Fruit fly (Drosophila melanogaster) whole organism, embryonic: ENCODE results near the gene CG14568.

Experiments
- ATbp ChIP-seq: fragments of 200-800 bp; sonication (Bioruptor generic); optimal IDR thresholded peaks from 2 replicates; lab custom pipeline; 2017; ENCODE audit warnings: missing biosample characterization, mild to moderate bottlenecking, missing genetic modification characterization, missing genetic modification reagents
- Abd-B ChIP-seq: fragments of 200-800 bp; sonication (Bioruptor generic); optimal IDR thresholded peaks from 2 replicates; lab custom pipeline; 2018; ENCODE audit warnings: missing biosample characterization, mild to moderate bottlenecking, missing genetic modification characterization, moderate library complexity
- Ada2b ChIP-seq: fragments of 200-800 bp; sonication (Bioruptor generic); IDR thresholded peaks from 2 replicates; pipeline ENCODE4 v1.3.6; 2022; ENCODE audit warnings: missing biosample characterization, missing genetic modification characterization
- B-H1 ChIP-seq: fragments of 200-800 bp; sonication (Bioruptor generic); IDR thresholded peaks from 3 replicates; pipeline ENCODE4 v1.3.6; 2022; ENCODE audit warnings: missing biosample characterization, missing genetic modification characterization
- CG10979 ChIP-seq: fragments of 200-800 bp; sonication (Bioruptor generic); optimal IDR thresholded peaks from 2 replicates; lab custom pipeline; 2018; ENCODE audit warnings: missing biosample characterization, mild to moderate bottlenecking, missing genetic modification characterization, moderate library complexity
- CG15073 ChIP-seq: fragments of 200-800 bp; sonication (Bioruptor generic); optimal IDR thresholded peaks from 2 replicates; lab custom pipeline; 2016; ENCODE audit warnings: missing biosample characterization, missing genetic modification characterization
- CG15514 ChIP-seq: fragments of 200-800 bp; sonication (Bioruptor generic); optimal IDR thresholded peaks from 3 replicates; lab custom pipeline; 2017; ENCODE audit warnings: missing biosample characterization, missing genetic modification characterization, mild to moderate bottlenecking, moderate library complexity, missing genetic modification reagents
- CG16813 ChIP-seq: fragments of 200-800 bp; sonication (Bioruptor generic); IDR thresholded peaks from 3 replicates; pipeline ENCODE4 v1.3.6; 2022; ENCODE audit warnings: missing biosample characterization, missing genetic modification characterization; ENCODE audit not compliant: partially characterized antibody
- CG17829 ChIP-seq: fragments of 200-800 bp; optimal IDR thresholded peaks from 2 replicates; lab custom pipeline; 2019; ENCODE audit warnings: missing biosample characterization, mild to moderate bottlenecking, missing genetic modification characterization, moderate library complexity
- CG2678 ChIP-seq: fragments of 200-800 bp; sonication (Bioruptor generic); optimal IDR thresholded peaks from 3 replicates; lab custom pipeline; 2019; ENCODE audit warnings: missing biosample characterization, mild to moderate bottlenecking, missing genetic modification characterization, moderate library complexity
- CG31224 ChIP-seq: fragments of 200-800 bp; sonication (Bioruptor generic); IDR thresholded peaks from 2 replicates; pipeline ENCODE4 v1.3.6; 2022; ENCODE audit warnings: missing biosample characterization, missing genetic modification characterization
- CG31365 ChIP-seq: fragments of 200-800 bp; sonication (Bioruptor generic); optimal IDR thresholded peaks from 2 replicates; lab custom pipeline; 2018; ENCODE audit warnings: missing biosample characterization, mild to moderate bottlenecking, missing genetic modification characterization
- CG4707 ChIP-seq: fragments of 200-800 bp; sonication (Bioruptor generic); optimal IDR thresholded peaks from 2 replicates; lab custom pipeline; 2018; ENCODE audit warnings: missing biosample characterization, mild to moderate bottlenecking, missing genetic modification characterization, moderate library complexity
- CG4820 ChIP-seq: fragments of 200-800 bp; sonication (Bioruptor generic); optimal IDR thresholded peaks from 3 replicates; lab custom pipeline; 2016; ENCODE audit warnings: missing biosample characterization, missing genetic modification characterization
- CG6254 ChIP-seq: fragments of 200-800 bp; sonication (Bioruptor generic); optimal IDR thresholded peaks from 3 replicates; lab custom pipeline; 2017; ENCODE audit warnings: mild to moderate bottlenecking, missing biosample characterization, missing genetic modification reagents, missing genetic modification characterization
- CG9932 ChIP-seq: fragments of 200-800 bp; sonication (Bioruptor generic); IDR thresholded peaks from 2 replicates; pipeline ENCODE4 v1.3.6; 2022; ENCODE audit warnings: missing biosample characterization, missing genetic modification characterization
- Dek ChIP-seq: fragments of 200-800 bp; sonication (Bioruptor generic); optimal IDR thresholded peaks from 3 replicates; lab custom pipeline; 2019; ENCODE audit warnings: missing biosample characterization, mild to moderate bottlenecking, missing genetic modification characterization, moderate library complexity
- Elba2 ChIP-seq: fragments of 200-800 bp; sonication (Bioruptor generic); optimal IDR thresholded peaks from 3 replicates; lab custom pipeline; 2016; ENCODE audit warnings: missing biosample characterization, missing genetic modification characterization
- Hand ChIP-seq: fragments of 200-800 bp; sonication (Bioruptor generic); optimal IDR thresholded peaks from 2 replicates; lab custom pipeline; 2017; ENCODE audit warnings: mild to moderate bottlenecking, missing biosample characterization, missing genetic modification reagents, missing genetic modification characterization
- HmgZ ChIP-seq: fragments of 200-800 bp; sonication (Bioruptor generic); optimal IDR thresholded peaks from 2 replicates; lab custom pipeline; 2018; ENCODE audit warnings: missing biosample characterization, mild to moderate bottlenecking, missing genetic modification characterization
- Lpt ChIP-seq: fragments of >200 bp; optimal IDR thresholded peaks from 2 replicates; lab custom pipeline; 2018; ENCODE audit warnings: missing biosample characterization, missing genetic modification characterization
- Oaz ChIP-seq: fragments of 200-800 bp; sonication (Bioruptor generic); IDR thresholded peaks from 2 replicates; pipeline ENCODE4 v1.3.6; 2022; ENCODE audit warnings: missing biosample characterization, missing genetic modification characterization
- Oli ChIP-seq: fragments of 200-800 bp; sonication (Bioruptor generic); optimal IDR thresholded peaks from 2 replicates; lab custom pipeline; 2018; ENCODE audit warnings: missing biosample characterization, mild to moderate bottlenecking, missing genetic modification characterization, moderate library complexity
- Optix ChIP-seq: fragments of 200-800 bp; sonication (Bioruptor generic); IDR thresholded peaks from 3 replicates; pipeline ENCODE4 v1.3.6; 2022; ENCODE audit warnings: missing biosample characterization, missing genetic modification characterization
- Rfx ChIP-seq: fragments of 200-800 bp; sonication (Bioruptor generic); IDR thresholded peaks from 2 replicates; pipeline ENCODE4 v1.3.6; 2022; ENCODE audit warnings: missing biosample characterization, missing genetic modification characterization
- Sox102F ChIP-seq: fragments of 200-800 bp; sonication (Bioruptor generic); optimal IDR thresholded peaks from 2 replicates; lab custom pipeline; 2018; ENCODE audit warnings: missing biosample characterization, mild to moderate bottlenecking, missing genetic modification characterization, moderate library complexity
- Xrp1 ChIP-seq: fragments of 200-800 bp; sonication (Bioruptor generic); IDR thresholded peaks from 2 replicates; pipeline ENCODE4 v1.3.6; 2022; ENCODE audit warnings: missing biosample characterization, missing genetic modification characterization
- al ChIP-seq: fragments of 200-800 bp; sonication (Bioruptor generic); IDR thresholded peaks from 2 replicates; pipeline ENCODE4 v1.3.6; 2022; ENCODE audit warnings: missing biosample characterization, missing genetic modification characterization
- bcd ChIP-seq: fragments of 200-800 bp; sonication (Bioruptor generic); optimal IDR thresholded peaks from 2 replicates; lab custom pipeline; 2017; ENCODE audit warnings: missing biosample characterization, mild to moderate bottlenecking, missing genetic modification characterization
- bsh ChIP-seq, 2 experiments: fragments of 200-800 bp; sonication (Bioruptor generic); optimal IDR thresholded peaks; 2 replicates each; lab custom pipeline; 2017 to 2018; ENCODE audit warnings: mild to moderate bottlenecking in 2 of 2, missing biosample characterization in 2 of 2, missing genetic modification characterization in 2 of 2, moderate library complexity in 1 of 2
- disco-r ChIP-seq: fragments of 200-800 bp; sonication (Bioruptor generic); optimal IDR thresholded peaks from 2 replicates; lab custom pipeline; 2016; ENCODE audit warnings: missing biosample characterization, missing genetic modification characterization
- ewg ChIP-seq: fragments of 200-800 bp; sonication (Bioruptor generic); optimal IDR thresholded peaks from 3 replicates; lab custom pipeline; 2017; ENCODE audit warnings: mild to moderate bottlenecking, missing biosample characterization, missing genetic modification reagents, missing genetic modification characterization
- fd102C ChIP-seq: fragments of 200-800 bp; sonication (Bioruptor generic); optimal IDR thresholded peaks from 2 replicates; lab custom pipeline; 2018; ENCODE audit warnings: missing biosample characterization, mild to moderate bottlenecking, missing genetic modification characterization, moderate library complexity
- fd96Cb ChIP-seq: fragments of 200-800 bp; sonication (Bioruptor generic); optimal IDR thresholded peaks from 2 replicates; lab custom pipeline; 2018; ENCODE audit warnings: missing biosample characterization, mild to moderate bottlenecking, missing genetic modification characterization, moderate library complexity
- her ChIP-seq: fragments of 200-800 bp; sonication (Bioruptor generic); optimal IDR thresholded peaks from 2 replicates; lab custom pipeline; 2016; ENCODE audit warnings: missing biosample characterization, missing genetic modification characterization
- nmo ChIP-seq: fragments of 200-800 bp; sonication (Bioruptor generic); optimal IDR thresholded peaks from 2 replicates; lab custom pipeline; 2018; ENCODE audit warnings: missing biosample characterization, mild to moderate bottlenecking, missing genetic modification characterization, moderate library complexity
- oc ChIP-seq: fragments of 200-800 bp; sonication (Bioruptor generic); optimal IDR thresholded peaks from 2 replicates; lab custom pipeline; 2018; ENCODE audit warnings: missing biosample characterization, mild to moderate bottlenecking, missing genetic modification characterization, moderate library complexity
- pho ChIP-seq: fragments of 200-800 bp; sonication (Bioruptor generic); optimal IDR thresholded peaks from 2 replicates; lab custom pipeline; 2016; ENCODE audit warnings: missing biosample characterization, missing genetic modification characterization
- phol ChIP-seq: fragments of 200-800 bp; sonication (Bioruptor generic); optimal IDR thresholded peaks from 3 replicates; lab custom pipeline; 2018; ENCODE audit warnings: missing biosample characterization, mild to moderate bottlenecking, missing genetic modification characterization, moderate library complexity
- pros ChIP-seq: fragments of 200-800 bp; sonication (Bioruptor generic); optimal IDR thresholded peaks from 3 replicates; lab custom pipeline; 2019; ENCODE audit warnings: missing biosample characterization, mild to moderate bottlenecking, missing genetic modification characterization, moderate library complexity
- pzg ChIP-seq: fragments of 200-800 bp; sonication (Bioruptor generic); optimal IDR thresholded peaks from 3 replicates; lab custom pipeline; 2018; ENCODE audit warnings: missing biosample characterization, mild to moderate bottlenecking, missing genetic modification characterization, moderate library complexity
- seq ChIP-seq: fragments of 200-800 bp; sonication (Bioruptor generic); IDR thresholded peaks from 2 replicates; pipeline ENCODE4 v1.3.6; 2022; ENCODE audit warnings: missing biosample characterization, missing genetic modification characterization
- tap ChIP-seq: fragments of 200-800 bp; optimal IDR thresholded peaks from 3 replicates; lab custom pipeline; 2019; ENCODE audit warnings: missing biosample characterization, mild to moderate bottlenecking, missing genetic modification characterization, moderate library complexity
- tna ChIP-seq: fragments of 200-800 bp; sonication (Bioruptor generic); IDR thresholded peaks from 2 replicates; pipeline ENCODE4 v1.3.6; 2022; ENCODE audit warnings: missing biosample characterization, missing genetic modification characterization; ENCODE audit not compliant: partially characterized antibody
- tx ChIP-seq: fragments of 200-800 bp; sonication (Bioruptor generic); optimal IDR thresholded peaks from 2 replicates; lab custom pipeline; 2016; ENCODE audit warnings: missing biosample characterization, missing genetic modification characterization

CG14568 gene

DNA sequence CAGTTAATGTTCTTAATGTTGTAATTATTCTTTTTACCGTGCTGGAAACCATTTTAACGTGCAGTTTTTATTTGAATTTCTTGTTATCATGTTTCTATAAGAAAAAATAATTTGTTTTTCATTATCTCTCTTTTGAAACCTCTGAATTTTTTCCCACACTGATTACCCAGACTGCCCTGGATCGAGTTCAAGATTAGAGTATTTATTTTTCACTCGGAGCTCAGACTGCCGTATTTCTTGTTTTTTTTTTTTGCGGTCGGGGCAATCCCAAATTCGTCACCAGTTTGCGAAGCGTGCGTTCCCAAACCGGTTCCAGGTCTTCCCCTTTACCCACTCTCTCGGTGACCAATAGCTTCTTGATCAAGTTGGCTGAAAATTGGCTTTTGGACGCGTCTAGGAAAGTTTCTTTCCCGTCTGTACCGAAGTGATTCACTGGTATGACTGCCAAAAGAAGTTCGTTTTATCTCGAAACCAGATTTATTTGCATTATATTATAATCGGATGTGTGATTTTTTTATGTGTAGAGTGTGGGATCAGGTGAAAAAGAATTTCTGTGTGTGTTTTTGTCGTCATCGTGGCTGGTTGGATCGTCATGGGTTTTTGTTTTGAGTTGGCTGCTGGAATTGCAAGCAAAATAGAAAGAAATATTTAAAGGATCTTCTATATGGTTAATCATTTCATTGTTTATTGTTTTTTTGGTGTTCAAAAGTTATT lies 5.9 kb upstream of the CG14568 start (continued):
- TF ChIP-seq pzg (GFP tag; lab: Kevin White, UChicago), result no peak
- peak; percentile 25 for TF ChIP-seq oc (tag; lab: Kevin White, UChicago)
- TF ChIP-seq HmgZ (tag; lab: Kevin White, UChicago), result no peak
- no peak for TF ChIP-seq CG31365
- TF ChIP-seq CG9932 (GFP tag; lab: Robert Waterston, UW), result 0 out of 2 replicates have a peak, but pooled peaks have one; percentile 11
- TF ChIP-seq her (GFP tag; lab: Kevin White, UChicago), result no peak
- no peak for TF ChIP-seq ewg (GFP tag; lab: Kevin White, UChicago)
- peak; percentile 35; the same call in 1 of the 2 replicates for TF ChIP-seq CG31224 (GFP tag; lab: Robert Waterston, UW)
- no peak for TF ChIP-seq tna (GFP tag; lab: Robert Waterston, UW)

DNA sequence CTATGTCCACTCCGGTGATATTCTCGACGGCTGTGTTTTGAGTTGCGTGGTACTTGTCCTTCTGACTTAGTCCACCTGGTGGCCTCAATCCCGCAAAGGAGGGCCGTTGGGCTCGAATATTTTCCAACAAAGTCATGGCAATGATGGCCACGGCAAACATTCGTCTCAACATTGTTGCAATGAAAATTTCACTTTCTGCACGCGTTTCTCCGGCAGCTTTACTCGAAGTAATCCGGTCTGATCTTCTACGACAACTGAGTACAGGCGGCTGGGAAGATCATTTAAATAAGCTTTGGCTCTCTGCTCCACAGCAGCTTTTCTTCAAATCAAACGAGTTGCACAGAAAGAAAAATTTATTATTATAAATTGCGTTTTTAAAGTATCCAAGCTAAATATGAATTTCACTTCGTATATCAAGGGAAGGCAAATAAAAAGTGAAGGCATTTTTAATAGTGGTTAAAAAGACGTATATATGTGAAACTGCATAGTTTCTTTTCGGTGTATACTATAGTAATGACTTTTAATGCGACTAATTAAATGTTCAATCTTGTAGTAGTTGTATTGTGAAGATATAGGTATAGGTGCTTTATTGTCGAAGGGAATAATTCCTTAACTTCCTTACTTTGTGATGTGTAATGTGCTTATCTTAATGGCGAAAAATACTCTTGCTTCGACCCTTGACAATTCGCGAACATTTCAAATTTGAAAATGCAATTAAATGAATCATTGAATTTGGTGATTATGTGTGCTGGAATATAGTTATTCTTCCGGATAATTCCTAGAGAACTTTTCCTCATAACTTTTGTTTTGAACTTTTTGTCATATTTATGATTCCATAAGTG lies 5.1 kb upstream of the CG14568 start, which contains the start of gene CG14567:
TSS of gene CG14567 (minus strand) at position 256 of the 842 bp plus-strand sequence.
- TF ChIP-seq Abd-B (peak; percentile 56), Xrp1 (peak; percentile 45; the same call in 1 of the 2 replicates), disco-r (GFP tag; lab: Kevin White, UChicago) (no peak), al (GFP tag; lab: Robert Waterston, UW) (0 out of 2 replicates have a peak, but pooled peaks have one; percentile 13), CG6254 (GFP tag; lab: Kevin White, UChicago) (no peak), Rfx (GFP tag; lab: Robert Waterston, UW) (peak; percentile 43; the same call in 1 of the 2 replicates), Oaz (GFP tag; lab: Robert Waterston, UW) (no peak), fd102C (GFP tag; lab: Kevin White, UChicago) (no peak), Hand (GFP tag; lab: Kevin White, UChicago) (no peak), CG15073 (GFP tag; lab: Kevin White, UChicago) (no peak), CG10979 (peak; percentile 29), pho (GFP tag; lab: Kevin White, UChicago) (no peak), Dek (no peak), ATbp (GFP tag; lab: Kevin White, UChicago) (peak; percentile 42), bcd (no peak), CG15514 (GFP tag; lab: Kevin White, UChicago) (no peak), pros (GFP tag; lab: Kevin White, UChicago) (no peak), fd96Cb (peak; percentile 33), seq (GFP tag; lab: Robert Waterston, UW) (no peak), nmo (GFP tag; lab: Kevin White, UChicago) (peak; percentile 35), CG2678 (peak; percentile 30), Lpt (no peak), CG17829 (tag; lab: Kevin White, UChicago) (no peak), Optix (GFP tag; lab: Robert Waterston, UW) (no peak), CG31224 (GFP tag; lab: Robert Waterston, UW) (no peak), bsh (GFP tag; optimal IDR thresholded peaks at IDR 0.05; lab: Kevin White, UChicago) (peak in 1 of 2 experiments; percentile 55), phol (tag; lab: Kevin White, UChicago) (peak; percentile 41), CG4820 (peak; percentile 1), Oli (tag; lab: Kevin White, UChicago) (peak; percentile 37), tap (tag; lab: Kevin White, UChicago) (peak; percentile 8), CG4707 (no peak), Sox102F (peak; percentile 74), Elba2 (GFP tag; lab: Kevin White, UChicago) (no peak), B-H1 (GFP tag; lab: Robert Waterston, UW) (no peak), CG16813 (GFP tag; lab: Robert Waterston, UW) (no peak), Ada2b (GFP tag; lab: Robert Waterston, UW) (peak; percentile 35; the same call in 1 of the 2 replicates), tx (GFP tag; lab: Kevin White, UChicago) (no peak)
